Worm (Caenorhabditis elegans) whole organism, midembryonic: ENCODE results near the gene C16D9.9.

Source experiments
- T22C8.4 ChIP-seq: fragments of 200-800 bp; sonication (Bioruptor generic); IDR thresholded peaks from 2 replicates; pipeline ENCODE4 v1.3.6; 2022; ENCODE audit warnings: missing genetic modification characterization, missing compliant biosample characterization
- cog-1 ChIP-seq: sonication (generic microtip); optimal IDR thresholded peaks from 2 replicates; lab custom pipeline; 2016; ENCODE audit warnings: missing genetic modification characterization, missing compliant biosample characterization
- flt-1 ChIP-seq: fragments of 200-800 bp; sonication (Bioruptor generic); IDR thresholded peaks from 2 replicates; pipeline ENCODE4 v1.3.6; 2022; ENCODE audit warnings: missing genetic modification characterization, missing compliant biosample characterization
- klf-2 ChIP-seq: fragments of 200-800 bp; sonication (Bioruptor generic); conservative IDR thresholded peaks from 2 replicates; pipeline ENCODE4 v1.3.6; 2022; ENCODE audit warnings: missing genetic modification reagents, missing genetic modification characterization, missing compliant biosample characterization
- med-1 ChIP-seq: sonication (generic microtip); optimal IDR thresholded peaks from 2 replicates; lab custom pipeline; 2017; ENCODE audit warnings: missing genetic modification characterization, mild to moderate bottlenecking, missing compliant biosample characterization, antibody characterized with exemption, missing genetic modification reagents; ENCODE audit not compliant: insufficient read depth
- ref-1 ChIP-seq: fragments of 200-800 bp; sonication (Bioruptor generic); conservative IDR thresholded peaks from 2 replicates; pipeline ENCODE4 v1.3.6; 2022; ENCODE audit warnings: missing genetic modification reagents, missing genetic modification characterization, missing compliant biosample characterization
- tab-1 ChIP-seq: fragments of 200-800 bp; sonication (Bioruptor generic); IDR thresholded peaks from 2 replicates; pipeline ENCODE4 v1.3.6; 2022; ENCODE audit warnings: missing genetic modification characterization, missing compliant biosample characterization

DNA sequence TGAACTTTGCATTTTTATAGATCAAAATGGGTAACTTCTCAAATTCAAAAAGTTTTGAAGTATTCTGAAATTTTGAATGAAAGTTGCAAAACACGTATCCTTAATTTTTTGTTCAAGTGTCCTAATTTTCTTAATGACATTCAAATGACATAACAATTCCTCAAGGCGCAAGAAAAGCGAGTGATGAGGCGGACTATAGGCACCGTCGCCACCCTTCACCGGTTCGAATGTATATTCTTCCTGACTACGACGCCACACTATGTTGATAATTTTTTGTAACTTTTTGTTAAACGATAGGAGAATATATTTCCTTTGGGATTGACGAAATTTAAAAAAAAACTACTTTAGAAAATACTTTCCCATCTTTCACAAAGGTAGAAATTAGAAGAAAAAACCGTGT, 17.6 kb downstream of the C16D9.9 start:
- TF ChIP-seq med-1 (GFP tag; lab: Kevin White, UChicago): no peak
- no peak for TF ChIP-seq tab-1
- TF ChIP-seq ref-1 (GFP tag; lab: Robert Waterston, UW): no peak
- TF ChIP-seq klf-2 (GFP tag; lab: Robert Waterston, UW): no peak
- no peak for TF ChIP-seq cog-1 (tag; lab: Kevin White, UChicago)
- no peak for TF ChIP-seq flt-1 (GFP tag; lab: Robert Waterston, UW)
- no peak for TF ChIP-seq T22C8.4
